Fruit fly (Drosophila melanogaster) whole organism, embryonic: ENCODE data around the gene sau.

Experiments
- Antp ChIP-seq: fragments of 200-800 bp; sonication (Bioruptor generic); optimal IDR thresholded peaks from 3 replicates; lab custom pipeline; 2016; ENCODE audit warnings: missing biosample characterization, missing genetic modification characterization
- Atf-2 ChIP-seq: fragments of 200-800 bp; sonication (Bioruptor generic); optimal IDR thresholded peaks from 2 replicates; lab custom pipeline; 2016; ENCODE audit warnings: missing biosample characterization, missing genetic modification characterization
- Awh ChIP-seq: fragments of 200-800 bp; sonication (Bioruptor generic); IDR thresholded peaks from 2 replicates; pipeline ENCODE4, ENCODE4 v1.3.6; 2022; ENCODE audit warnings: missing biosample characterization, missing genetic modification characterization
- BEAF-32 ChIP-seq: fragments of 200-800 bp; sonication (Bioruptor generic); optimal IDR thresholded peaks from 3 replicates; lab custom pipeline; 2017; ENCODE audit warnings: missing biosample characterization, missing genetic modification characterization, mild to moderate bottlenecking, moderate library complexity, missing genetic modification reagents
- Bdp1 ChIP-seq: fragments of 200-800 bp; sonication (Bioruptor generic); optimal IDR thresholded peaks from 3 replicates; lab custom pipeline; 2016; ENCODE audit warnings: missing biosample characterization, missing genetic modification characterization
- CG10274 ChIP-seq: fragments of 200-800 bp; sonication (Bioruptor generic); optimal IDR thresholded peaks from 3 replicates; lab custom pipeline; 2017; ENCODE audit warnings: missing biosample characterization, mild to moderate bottlenecking, missing genetic modification characterization
- CG11247 ChIP-seq: fragments of 200-800 bp; sonication (Bioruptor generic); IDR thresholded peaks from 2 replicates; pipeline ENCODE4 v1.3.6; 2022; ENCODE audit warnings: missing biosample characterization, missing genetic modification characterization
- CG15479 ChIP-seq: fragments of 200-800 bp; sonication (Bioruptor generic); optimal IDR thresholded peaks from 3 replicates; lab custom pipeline; 2019; ENCODE audit warnings: missing biosample characterization, mild to moderate bottlenecking, missing genetic modification characterization, moderate library complexity
- CG16779 ChIP-seq: fragments of 200-800 bp; sonication (Bioruptor generic); IDR thresholded peaks from 2 replicates; pipeline ENCODE4 v1.3.6; 2022; ENCODE audit warnings: missing biosample characterization, missing genetic modification characterization
- CG17328 ChIP-seq: fragments of 200-800 bp; sonication (Bioruptor generic); IDR thresholded peaks from 2 replicates; pipeline ENCODE4 v1.3.6; 2022; ENCODE audit warnings: missing biosample characterization, missing genetic modification characterization
- CG17385 ChIP-seq: fragments of 200-800 bp; sonication (Bioruptor generic); optimal IDR thresholded peaks from 3 replicates; lab custom pipeline; 2018; ENCODE audit warnings: missing biosample characterization, mild to moderate bottlenecking, missing genetic modification characterization
- CG18011 ChIP-seq: fragments of 200-800 bp; sonication (Bioruptor generic); optimal IDR thresholded peaks from 2 replicates; lab custom pipeline; 2017; ENCODE audit warnings: missing biosample characterization, missing genetic modification characterization, mild to moderate bottlenecking, moderate library complexity, missing genotype
- CG18764 ChIP-seq: fragments of 200-800 bp; sonication (Bioruptor generic); optimal IDR thresholded peaks from 3 replicates; lab custom pipeline; 2016; ENCODE audit warnings: missing biosample characterization, missing genetic modification characterization
- CG2712 ChIP-seq: fragments of 200-800 bp; optimal IDR thresholded peaks from 3 replicates; lab custom pipeline; 2019; ENCODE audit warnings: missing biosample characterization, mild to moderate bottlenecking, missing genetic modification characterization, moderate library complexity
- CG31224 ChIP-seq: fragments of 200-800 bp; sonication (Bioruptor generic); IDR thresholded peaks from 2 replicates; pipeline ENCODE4 v1.3.6; 2022; ENCODE audit warnings: missing biosample characterization, missing genetic modification characterization
- CG3163 ChIP-seq: fragments of 200-800 bp; sonication (Bioruptor generic); optimal IDR thresholded peaks from 3 replicates; lab custom pipeline; 2016; ENCODE audit warnings: missing biosample characterization, missing genetic modification characterization
- CG7372 ChIP-seq: fragments of 200-800 bp; sonication (Bioruptor generic); IDR thresholded peaks from 2 replicates; pipeline ENCODE4 v1.3.6; 2022; ENCODE audit warnings: missing biosample characterization, missing genetic modification characterization
- CG8281 ChIP-seq: fragments of 200-800 bp; sonication (Bioruptor generic); optimal IDR thresholded peaks from 2 replicates; lab custom pipeline; 2018; ENCODE audit warnings: missing biosample characterization, mild to moderate bottlenecking, missing genetic modification characterization, moderate library complexity
- CG8359 ChIP-seq: fragments of 200-800 bp; sonication (Bioruptor generic); optimal IDR thresholded peaks from 2 replicates; lab custom pipeline; 2017; ENCODE audit warnings: missing biosample characterization, mild to moderate bottlenecking, missing genetic modification characterization, borderline replicate concordance
- CkIIα-i1 ChIP-seq: fragments of 200-800 bp; sonication (Bioruptor generic); IDR thresholded peaks from 2 replicates; pipeline ENCODE4 v1.3.6; 2022; ENCODE audit warnings: missing biosample characterization, missing genetic modification characterization
- D19B ChIP-seq: fragments of 200-800 bp; sonication (Bioruptor generic); optimal IDR thresholded peaks from 2 replicates; lab custom pipeline; 2017; ENCODE audit warnings: missing biosample characterization, mild to moderate bottlenecking, missing genetic modification characterization
- E2f2 ChIP-seq: fragments of 200-800 bp; sonication (Bioruptor generic); IDR thresholded peaks from 2 replicates; pipeline ENCODE4 v1.3.6; 2022; ENCODE audit warnings: missing biosample characterization, missing genetic modification characterization
- Gsc ChIP-seq: fragments of 200-800 bp; sonication (Bioruptor generic); IDR thresholded peaks from 2 replicates; pipeline ENCODE4 v1.3.6; 2022; ENCODE audit warnings: missing biosample characterization, missing genetic modification characterization
- Gug ChIP-seq: fragments of 200-800 bp; sonication (Bioruptor generic); IDR thresholded peaks from 4 replicates; pipeline ENCODE4 v1.3.6; 2022; ENCODE audit warnings: missing biosample characterization, missing genetic modification characterization
- Lhr ChIP-seq: fragments of 200-800 bp; sonication (Bioruptor generic); optimal IDR thresholded peaks from 3 replicates; lab custom pipeline; 2017; ENCODE audit warnings: mild to moderate bottlenecking, missing biosample characterization, missing genetic modification reagents, missing genetic modification characterization
- Mrtf ChIP-seq: fragments of 200-800 bp; sonication (Bioruptor generic); IDR thresholded peaks from 3 replicates; pipeline ENCODE4 v1.3.6; 2022; ENCODE audit warnings: missing biosample characterization, missing genetic modification characterization
- Myb ChIP-seq: fragments of 200-800 bp; sonication (Bioruptor generic); optimal IDR thresholded peaks from 2 replicates; lab custom pipeline; 2016; ENCODE audit warnings: missing biosample characterization, missing genetic modification characterization
- NFAT ChIP-seq: fragments of 200-800 bp; sonication (Bioruptor generic); IDR thresholded peaks from 2 replicates; pipeline ENCODE4 v1.3.6; 2022; ENCODE audit warnings: missing biosample characterization, missing genetic modification characterization
- Nf-YA ChIP-seq: fragments of 200-800 bp; sonication (Bioruptor generic); IDR thresholded peaks from 2 replicates; pipeline ENCODE4 v1.3.6; 2022; ENCODE audit warnings: missing biosample characterization, missing genetic modification characterization
- Sin3A ChIP-seq: fragments of >200 bp; optimal IDR thresholded peaks from 2 replicates; lab custom pipeline; 2018
- Vsx1 ChIP-seq: fragments of 200-800 bp; sonication (Bioruptor generic); optimal IDR thresholded peaks from 2 replicates; lab custom pipeline; 2017; ENCODE audit warnings: missing biosample characterization, mild to moderate bottlenecking, missing genetic modification characterization, missing genetic modification reagents
- Xbp1 ChIP-seq: fragments of 200-800 bp; sonication (Bioruptor generic); optimal IDR thresholded peaks from 3 replicates; lab custom pipeline; 2016; ENCODE audit warnings: missing biosample characterization, mild to moderate bottlenecking, missing genetic modification characterization
- ab ChIP-seq: fragments of 200-800 bp; sonication (Bioruptor generic); optimal IDR thresholded peaks from 2 replicates; lab custom pipeline; 2016; ENCODE audit warnings: missing biosample characterization, missing genetic modification characterization
- ara ChIP-seq: fragments of 200-800 bp; sonication (Bioruptor generic); IDR thresholded peaks from 2 replicates; pipeline ENCODE4 v1.3.6; 2022; ENCODE audit warnings: missing biosample characterization, missing genetic modification characterization
- cg ChIP-seq: fragments of 200-800 bp; sonication (Bioruptor generic); optimal IDR thresholded peaks from 3 replicates; lab custom pipeline; 2019; ENCODE audit warnings: missing biosample characterization, mild to moderate bottlenecking, missing genetic modification characterization, moderate library complexity
- dati ChIP-seq: fragments of 200-800 bp; sonication (Bioruptor generic); IDR thresholded peaks from 2 replicates; pipeline ENCODE4 v1.3.6; 2022; ENCODE audit warnings: missing biosample characterization, missing genetic modification characterization
- ham ChIP-seq: fragments of 200-800 bp; sonication (Bioruptor generic); IDR thresholded peaks from 2 replicates; pipeline ENCODE4 v1.3.6; 2022; ENCODE audit warnings: missing biosample characterization, missing genetic modification characterization
- ind ChIP-seq: fragments of 200-800 bp; sonication (Bioruptor generic); optimal IDR thresholded peaks from 3 replicates; lab custom pipeline; 2016; ENCODE audit warnings: missing biosample characterization, missing genetic modification characterization
- knrl ChIP-seq: fragments of 200-800 bp; sonication (Bioruptor generic); IDR thresholded peaks from 3 replicates; pipeline ENCODE4 v1.3.6; 2022; ENCODE audit warnings: missing biosample characterization, missing genetic modification characterization; ENCODE audit not compliant: partially characterized antibody
- lbe ChIP-seq: fragments of 200-800 bp; sonication (Bioruptor generic); optimal IDR thresholded peaks from 2 replicates; lab custom pipeline; 2016; ENCODE audit warnings: missing biosample characterization, mild to moderate bottlenecking, missing genetic modification characterization
- onecut ChIP-seq: fragments of 200-800 bp; sonication (Bioruptor generic); IDR thresholded peaks from 2 replicates; pipeline ENCODE4 v1.3.6; 2022; ENCODE audit warnings: missing biosample characterization, missing genetic modification characterization
- salm ChIP-seq: fragments of 200-800 bp; sonication (Bioruptor generic); optimal IDR thresholded peaks from 2 replicates; lab custom pipeline; 2018; ENCODE audit warnings: missing biosample characterization, mild to moderate bottlenecking, missing genetic modification characterization
- sd ChIP-seq: fragments of 200-800 bp; sonication (Bioruptor generic); optimal IDR thresholded peaks from 3 replicates; lab custom pipeline; 2018; ENCODE audit warnings: missing biosample characterization, mild to moderate bottlenecking, missing genetic modification characterization, moderate library complexity
- sisA ChIP-seq: fragments of 200-800 bp; sonication (Bioruptor generic); IDR thresholded peaks from 2 replicates; pipeline ENCODE4 v1.3.6; 2022; ENCODE audit warnings: missing biosample characterization, missing genetic modification characterization
- sqz ChIP-seq: fragments of 200-800 bp; sonication (Bioruptor generic); optimal IDR thresholded peaks from 3 replicates; lab custom pipeline; 2018; ENCODE audit warnings: missing biosample characterization, mild to moderate bottlenecking, missing genetic modification characterization
- tgo ChIP-seq: fragments of 200-800 bp; sonication (Bioruptor generic); IDR thresholded peaks from 3 replicates; pipeline ENCODE4 v1.3.6; 2022; ENCODE audit warnings: missing biosample characterization, missing genetic modification characterization
- tll ChIP-seq, 2 experiments: fragments of 200-800 bp in 1 of 2; fragments of >200 bp in 1 of 2; sonication (Bioruptor generic) in 1 of 2; optimal IDR thresholded peaks; 2 replicates each; lab custom pipeline; 2017 to 2019; ENCODE audit warnings: missing biosample characterization in 2 of 2, missing genetic modification characterization in 2 of 2, mild to moderate bottlenecking in 1 of 2, moderate library complexity in 1 of 2
- vfl ChIP-seq: fragments of 200-800 bp; sonication (Bioruptor generic); optimal IDR thresholded peaks from 2 replicates; lab custom pipeline; 2016; ENCODE audit warnings: missing biosample characterization, missing genetic modification characterization
- wek ChIP-seq: fragments of 200-800 bp; sonication (Bioruptor generic); optimal IDR thresholded peaks from 3 replicates; lab custom pipeline; 2018; ENCODE audit warnings: missing biosample characterization, mild to moderate bottlenecking, missing genetic modification characterization, moderate library complexity
- z ChIP-seq: fragments of 200-800 bp; sonication (Bioruptor generic); IDR thresholded peaks from 3 replicates; pipeline ENCODE4 v1.3.6; 2022; ENCODE audit warnings: missing biosample characterization, missing genetic modification characterization
- zfh2 ChIP-seq: fragments of 200-800 bp; sonication (Bioruptor generic); optimal IDR thresholded peaks from 2 replicates; lab custom pipeline; 2016; ENCODE audit warnings: missing biosample characterization, missing genetic modification characterization

sau gene

dm6 chr2L:2202853-2203717 lies 23.1 kb upstream of the sau start (continued):
- peak; percentile 16 for TF ChIP-seq Lhr
- TF ChIP-seq CG10274 (GFP tag; lab: Kevin White, UChicago): no peak
- no peak for TF ChIP-seq tll (GFP tag; optimal IDR thresholded peaks at IDR 0.05; lab: Kevin White, UChicago)
- TF ChIP-seq Antp (GFP tag; lab: Kevin White, UChicago): no peak
- no peak for TF ChIP-seq wek (GFP tag; lab: Kevin White, UChicago)
- no peak for TF ChIP-seq sisA
- TF ChIP-seq CG17328: no peak
- TF ChIP-seq CG18764 (GFP tag; lab: Kevin White, UChicago): no peak
- TF ChIP-seq Vsx1 (GFP tag; lab: Kevin White, UChicago): no peak
- no peak for TF ChIP-seq Myb (GFP tag; lab: Kevin White, UChicago)
- no peak for TF ChIP-seq salm (tag; lab: Kevin White, UChicago)
- TF ChIP-seq vfl (GFP tag; lab: Kevin White, UChicago): no peak
- no peak for TF ChIP-seq ham (GFP tag; lab: Robert Waterston, UW)
- peak; percentile 97 for TF ChIP-seq CG31224 (GFP tag; lab: Robert Waterston, UW)
- TF ChIP-seq CkIIα-i1 (GFP tag; lab: Robert Waterston, UW): no peak
- TF ChIP-seq CG17385: no peak
- TF ChIP-seq Xbp1 (GFP tag; lab: Kevin White, UChicago): no peak
- no peak for TF ChIP-seq Bdp1 (GFP tag; lab: Kevin White, UChicago)
- no peak for TF ChIP-seq CG3163
- TF ChIP-seq cg (GFP tag; lab: Kevin White, UChicago): peak; percentile 90
- no peak for TF ChIP-seq BEAF-32 (GFP tag; lab: Kevin White, UChicago)
- TF ChIP-seq Gug (GFP tag; lab: Robert Waterston, UW): no peak
- no peak for TF ChIP-seq E2f2
- TF ChIP-seq CG8281 (tag; lab: Kevin White, UChicago): no peak
- no peak for TF ChIP-seq Gsc (GFP tag; lab: Robert Waterston, UW)
- TF ChIP-seq sd (tag; lab: Kevin White, UChicago): peak; percentile 77
- no peak for TF ChIP-seq knrl
- no peak for TF ChIP-seq D19B
- no peak for TF ChIP-seq ind
- peak; percentile 27 for TF ChIP-seq CG2712
- TF ChIP-seq Atf-2 (GFP tag; lab: Kevin White, UChicago): no peak
- TF ChIP-seq onecut (GFP tag; lab: Robert Waterston, UW): no peak
- no peak for TF ChIP-seq ara (GFP tag; lab: Robert Waterston, UW)
- TF ChIP-seq NFAT (GFP tag; lab: Robert Waterston, UW): no peak
- TF ChIP-seq CG18011 (GFP tag; lab: Kevin White, UChicago): no peak
- peak; percentile 89 for TF ChIP-seq ab (GFP tag; lab: Kevin White, UChicago)
- peak; percentile 75 for TF ChIP-seq z (GFP tag; lab: Robert Waterston, UW)
- TF ChIP-seq CG7372 (GFP tag; lab: Robert Waterston, UW): no peak
- TF ChIP-seq CG11247 (GFP tag; lab: Robert Waterston, UW): no peak
- TF ChIP-seq Sin3A (lab: Kevin White, UChicago): no peak
- no peak for TF ChIP-seq dati (GFP tag; lab: Robert Waterston, UW)
- no peak for TF ChIP-seq CG8359 (GFP tag; lab: Kevin White, UChicago)
- no peak for TF ChIP-seq CG15479
- TF ChIP-seq zfh2: no peak
- TF ChIP-seq Nf-YA (GFP tag; lab: Robert Waterston, UW): no peak
- no peak for TF ChIP-seq tgo (GFP tag; lab: Robert Waterston, UW)
- 0 out of 2 replicates have a peak, but pooled peaks have one; percentile 8 for TF ChIP-seq Awh (GFP tag; lab: Robert Waterston, UW)
- TF ChIP-seq sqz: peak; percentile 70
- TF ChIP-seq lbe (GFP tag; lab: Kevin White, UChicago): peak; percentile 27
- no peak for TF ChIP-seq CG16779
- TF ChIP-seq Mrtf: no peak
